Worm (Caenorhabditis elegans) whole organism, late embryonic: ENCODE measurements around the gene tba-9.

ENCODE experiments used
- C08G9.2 ChIP-seq: sonication (generic microtip); optimal IDR thresholded peaks from 2 replicates; lab custom pipeline; 2016; ENCODE audit warnings: mild to moderate bottlenecking, missing genetic modification characterization, moderate library complexity, missing compliant biosample characterization
- F13H6.1 ChIP-seq: sonication (generic microtip); optimal IDR thresholded peaks from 2 replicates; lab custom pipeline; 2016; ENCODE audit warnings: missing genetic modification characterization, missing compliant biosample characterization
- T23F11.4 ChIP-seq: fragments of 200-800 bp; sonication (Bioruptor generic); optimal IDR thresholded peaks from 2 replicates; lab custom pipeline; 2018; ENCODE audit warnings: mild to moderate bottlenecking, missing genetic modification characterization, missing compliant biosample characterization
- Y22D7AL.16 ChIP-seq: sonication (generic microtip); optimal IDR thresholded peaks from 2 replicates; lab custom pipeline; 2016; ENCODE audit warnings: missing genetic modification characterization, missing compliant biosample characterization
- ama-1 ChIP-seq: fragments of 150-350 bp; optimal IDR thresholded peaks from 2 replicates; lab custom pipeline; 2014
- ceh-14 ChIP-seq: sonication (generic microtip); optimal IDR thresholded peaks from 2 replicates; lab custom pipeline; 2016; ENCODE audit warnings: missing genotype, missing genetic modification characterization, missing compliant biosample characterization
- ceh-18 ChIP-seq: sonication (generic microtip); optimal IDR thresholded peaks from 2 replicates; lab custom pipeline; 2016; ENCODE audit warnings: missing genetic modification characterization, missing compliant biosample characterization
- ceh-19 ChIP-seq: fragments of 200-800 bp; sonication (Bioruptor generic); optimal IDR thresholded peaks from 2 replicates; lab custom pipeline; 2018; ENCODE audit warnings: mild to moderate bottlenecking, missing genetic modification characterization, missing compliant biosample characterization
- ceh-30 ChIP-seq: fragments of 150-350 bp; optimal IDR thresholded peaks from 2 replicates; lab custom pipeline; 2014; ENCODE audit warnings: missing biosample characterization, missing genetic modification characterization
- ceh-31 ChIP-seq: sonication (generic microtip); optimal IDR thresholded peaks from 2 replicates; lab custom pipeline; 2016; ENCODE audit warnings: missing genetic modification characterization, missing compliant biosample characterization
- ceh-34 ChIP-seq: sonication (generic microtip); optimal IDR thresholded peaks from 2 replicates; lab custom pipeline; 2016; ENCODE audit warnings: mild to moderate bottlenecking, missing genetic modification characterization, missing compliant biosample characterization
- ceh-48 ChIP-seq: sonication (generic microtip); optimal IDR thresholded peaks from 2 replicates; lab custom pipeline; 2016; ENCODE audit warnings: missing genetic modification characterization, inconsistent platforms, missing compliant biosample characterization
- ceh-9 ChIP-seq: sonication (generic microtip); optimal IDR thresholded peaks from 2 replicates; lab custom pipeline; 2016; ENCODE audit warnings: mild to moderate bottlenecking, missing genetic modification characterization, inconsistent platforms, missing compliant biosample characterization
- che-1 ChIP-seq: sonication (generic microtip); optimal IDR thresholded peaks from 2 replicates; lab custom pipeline; 2016; ENCODE audit warnings: mild to moderate bottlenecking, missing genetic modification characterization, missing compliant biosample characterization
- dmd-4 ChIP-seq: sonication (generic microtip); optimal IDR thresholded peaks from 2 replicates; lab custom pipeline; 2016; ENCODE audit warnings: borderline replicate concordance, missing genetic modification characterization, missing compliant biosample characterization
- dve-1 ChIP-seq: sonication (generic microtip); optimal IDR thresholded peaks from 2 replicates; lab custom pipeline; 2017; ENCODE audit warnings: antibody characterized with exemption, mild to moderate bottlenecking, missing genetic modification characterization, missing compliant biosample characterization
- elt-2 ChIP-seq: sonication (generic microtip); optimal IDR thresholded peaks from 2 replicates; lab custom pipeline; 2016; ENCODE audit warnings: missing genetic modification reagents, missing genetic modification characterization, missing compliant biosample characterization
- elt-4 ChIP-seq: sonication (generic microtip); optimal IDR thresholded peaks from 2 replicates; lab custom pipeline; 2016; ENCODE audit warnings: missing genetic modification characterization, missing compliant biosample characterization
- ets-4 ChIP-seq: sonication (generic microtip); optimal IDR thresholded peaks from 2 replicates; lab custom pipeline; 2016; ENCODE audit warnings: missing genetic modification characterization, missing compliant biosample characterization
- eyg-1 ChIP-seq: sonication (generic microtip); optimal IDR thresholded peaks from 2 replicates; lab custom pipeline; 2016; ENCODE audit warnings: missing genotype, missing genetic modification characterization, missing compliant biosample characterization
- fax-1 ChIP-seq: sonication (generic microtip); optimal IDR thresholded peaks from 2 replicates; lab custom pipeline; 2016; ENCODE audit warnings: missing genotype, missing genetic modification characterization, missing compliant biosample characterization
- gmeb-2 ChIP-seq: sonication (generic microtip); optimal IDR thresholded peaks from 2 replicates; lab custom pipeline; 2016; ENCODE audit warnings: missing genetic modification characterization, inconsistent platforms, missing compliant biosample characterization
- hlh-13 ChIP-seq: fragments of 200-800 bp; sonication (Bioruptor generic); optimal IDR thresholded peaks from 2 replicates; lab custom pipeline; 2018; ENCODE audit warnings: mild to moderate bottlenecking, missing genetic modification characterization, missing compliant biosample characterization
- hlh-30 ChIP-seq: sonication (generic microtip); optimal IDR thresholded peaks from 2 replicates; lab custom pipeline; 2017; ENCODE audit warnings: antibody characterized with exemption, missing genetic modification characterization, missing compliant biosample characterization; ENCODE audit not compliant: insufficient read depth
- hlh-6 ChIP-seq: sonication (generic microtip); optimal IDR thresholded peaks from 2 replicates; lab custom pipeline; 2016; ENCODE audit warnings: missing genotype, missing genetic modification characterization, missing compliant biosample characterization
- hlh-8 ChIP-seq: sonication (generic microtip); optimal IDR thresholded peaks from 2 replicates; lab custom pipeline; 2016; ENCODE audit warnings: missing genotype, missing genetic modification characterization, missing compliant biosample characterization
- nfya-1 ChIP-seq: sonication (generic microtip); optimal IDR thresholded peaks from 2 replicates; lab custom pipeline; 2017; ENCODE audit warnings: missing genetic modification characterization, mild to moderate bottlenecking, missing compliant biosample characterization, antibody characterized with exemption, moderate library complexity
- nhr-11 ChIP-seq: fragments of 150-350 bp; optimal IDR thresholded peaks from 2 replicates; lab custom pipeline; 2014; ENCODE audit warnings: missing biosample characterization, missing genetic modification characterization
- nhr-232 ChIP-seq: sonication (generic microtip); optimal IDR thresholded peaks from 2 replicates; lab custom pipeline; 2016; ENCODE audit warnings: missing genetic modification characterization, missing compliant biosample characterization
- npax-4 ChIP-seq: sonication (generic microtip); optimal IDR thresholded peaks from 2 replicates; lab custom pipeline; 2016; ENCODE audit warnings: missing genetic modification characterization, missing compliant biosample characterization
- odd-2 ChIP-seq: sonication (generic microtip); optimal IDR thresholded peaks from 2 replicates; lab custom pipeline; 2017; ENCODE audit warnings: antibody characterized with exemption, mild to moderate bottlenecking, missing genetic modification characterization, missing compliant biosample characterization
- pat-9 ChIP-seq: fragments of 200-800 bp; sonication (Bioruptor generic); optimal IDR thresholded peaks from 2 replicates; lab custom pipeline; 2018; ENCODE audit warnings: mild to moderate bottlenecking, missing genetic modification characterization, moderate library complexity, missing compliant biosample characterization
- pax-1 ChIP-seq: fragments of 150-350 bp; optimal IDR thresholded peaks from 2 replicates; lab custom pipeline; 2014; ENCODE audit warnings: missing biosample characterization, missing genetic modification characterization
- pros-1 ChIP-seq: fragments of 150-350 bp; optimal IDR thresholded peaks from 2 replicates; lab custom pipeline; 2014; ENCODE audit warnings: missing biosample characterization, missing genetic modification reagents, missing genetic modification characterization
- sdc-2 ChIP-seq: sonication (generic microtip); optimal IDR thresholded peaks from 2 replicates; lab custom pipeline; 2016; ENCODE audit warnings: missing genotype, missing genetic modification characterization, missing compliant biosample characterization
- sox-4 ChIP-seq: sonication (generic microtip); optimal IDR thresholded peaks from 2 replicates; lab custom pipeline; 2017; ENCODE audit warnings: mild to moderate bottlenecking, missing genetic modification characterization, inconsistent platforms, missing compliant biosample characterization
- syd-9 ChIP-seq: sonication (generic microtip); optimal IDR thresholded peaks from 2 replicates; lab custom pipeline; 2016; ENCODE audit warnings: mild to moderate bottlenecking, missing genetic modification characterization, moderate library complexity, missing compliant biosample characterization
- unc-3 ChIP-seq, 2 experiments: fragments of 200-800 bp in 1 of 2; sonication (Bioruptor generic) in 1 of 2; sonication (generic microtip) in 1 of 2; conservative IDR thresholded peaks in 1 of 2; optimal IDR thresholded peaks in 1 of 2; 2 replicates each; pipeline versions ENCODE4 v1.3.6 to Lab custom; 2016 to 2022; ENCODE audit warnings: missing compliant biosample characterization in 2 of 2, missing genetic modification characterization in 2 of 2, missing genetic modification reagents in 1 of 2
- unc-42 ChIP-seq: sonication (generic microtip); optimal IDR thresholded peaks from 2 replicates; lab custom pipeline; 2016; ENCODE audit warnings: missing genotype, missing genetic modification characterization, missing compliant biosample characterization
- unc-55 ChIP-seq: sonication (generic microtip); optimal IDR thresholded peaks from 2 replicates; lab custom pipeline; 2017; ENCODE audit warnings: missing biosample characterization, missing genetic modification reagents, missing genetic modification characterization
- unc-86 ChIP-seq: sonication (generic microtip); optimal IDR thresholded peaks from 2 replicates; lab custom pipeline; 2016; ENCODE audit warnings: missing genetic modification characterization, missing compliant biosample characterization
- ztf-16 ChIP-seq: sonication (generic microtip); optimal IDR thresholded peaks from 2 replicates; lab custom pipeline; 2017; ENCODE audit warnings: missing genetic modification characterization, missing compliant biosample characterization

The tba-9 gene

ce11 chrX:3258842-3259241 is 6.2 kb downstream of the tba-9 start, which contains the start of gene lbp-1:
Gene lbp-1 (plus strand): TSS chrX:3259142.
- TF ChIP-seq eyg-1 (tag; lab: Kevin White, UChicago) (no peak), elt-2 (tag; lab: Kevin White, UChicago) (no peak), sox-4 (tag; lab: Kevin White, UChicago) (no peak), nfya-1 (tag; lab: Kevin White, UChicago) (no peak), gmeb-2 (tag; lab: Kevin White, UChicago) (no peak), ceh-9 (tag; lab: Kevin White, UChicago) (no peak), ceh-31 (no peak)

- no peak for TF ChIP-seq ets-4
- no peak for TF ChIP-seq nhr-11 (tag; lab: Kevin White, UChicago)
- TF ChIP-seq ztf-16 (tag; lab: Kevin White, UChicago): no peak
- no peak for TF ChIP-seq odd-2 (tag; lab: Kevin White, UChicago)
- TF ChIP-seq ceh-19 (GFP tag; lab: Kevin White, UChicago): no peak
- no peak for TF ChIP-seq F13H6.1 (tag; lab: Kevin White, UChicago)
- TF ChIP-seq Y22D7AL.16 (tag; lab: Kevin White, UChicago): no peak
These were observed 7.9 kb downstream of the tba-9 start, which contains the start of gene lbp-2 for ce11 chrX:3260509-3260908. Gene lbp-2 (plus strand): TSS chrX:3260610.

- TF ChIP-seq ceh-31 (no peak), unc-42 (no peak), hlh-6 (tag; lab: Kevin White, UChicago) (no peak), dmd-4 (no peak), syd-9 (tag; lab: Kevin White, UChicago) (no peak), pros-1 (tag; lab: Kevin White, UChicago) (no peak), ceh-30 (tag; lab: Kevin White, UChicago) (no peak), hlh-13 (GFP tag; lab: Kevin White, UChicago) (no peak), elt-2 (tag; lab: Kevin White, UChicago) (no peak), T23F11.4 (GFP tag; lab: Kevin White, UChicago) (no peak), dve-1 (tag; lab: Kevin White, UChicago) (no peak), ceh-14 (tag; lab: Kevin White, UChicago) (no peak), hlh-30 (no peak), pax-1 (tag; lab: Kevin White, UChicago) (no peak), sdc-2 (no peak), unc-86 (tag; lab: Kevin White, UChicago) (no peak), C08G9.2 (no peak), ceh-18 (tag; lab: Kevin White, UChicago) (no peak), odd-2 (tag; lab: Kevin White, UChicago) (no peak)
These were observed 10.0 kb downstream of the tba-9 start, which contains the start of gene fbxb-71 for ce11 chrX:3262600-3262999. Gene fbxb-71 (plus strand): TSS chrX:3262900.

ce11 chrX:3270806-3271205 is 18.2 kb downstream of the tba-9 start, which contains the start of gene sul-1:
Gene sul-1 (minus strand): TSS chrX:3270906.
- TF ChIP-seq unc-55 (peak; percentile 3), ceh-18 (tag; lab: Kevin White, UChicago) (no peak)

- TF ChIP-seq eyg-1 (tag; lab: Kevin White, UChicago) (no peak), unc-86 (tag; lab: Kevin White, UChicago) (no peak), pros-1 (tag; lab: Kevin White, UChicago) (no peak), elt-4 (tag; lab: Kevin White, UChicago) (no peak), ama-1 (lab: Kevin White, UChicago) (no peak), ztf-16 (tag; lab: Kevin White, UChicago) (no peak), ceh-34 (tag; lab: Kevin White, UChicago) (no peak), hlh-8 (tag; lab: Kevin White, UChicago) (no peak), nhr-232 (tag; lab: Kevin White, UChicago) (no peak), che-1 (tag; lab: Kevin White, UChicago) (no peak), ceh-48 (tag; lab: Kevin White, UChicago) (no peak), pat-9 (tag; lab: Kevin White, UChicago) (no peak), unc-3 (GFP tag; conservative IDR thresholded peaks at IDR 0.05; lab: Robert Waterston, UW) (no peak), unc-3 (tag; optimal IDR thresholded peaks at IDR 0.05; lab: Kevin White, UChicago) (no peak), fax-1 (tag; lab: Kevin White, UChicago) (no peak), dmd-4 (no peak), F13H6.1 (tag; lab: Kevin White, UChicago) (no peak), npax-4 (tag; lab: Kevin White, UChicago) (no peak)
These were observed 19.1 kb downstream of the tba-9 start, which contains the start of gene K09C4.9 for ce11 chrX:3271673-3272072. Gene K09C4.9 (minus strand): TSS chrX:3271773.
